Worm (Caenorhabditis elegans) whole organism, L1 larva: ENCODE results near the gene C16C8.10.

Source experiments
- C34B4.2 ChIP-seq: sonication (generic microtip); optimal IDR thresholded peaks from 2 replicates; lab custom pipeline; 2017; ENCODE audit warnings: mild to moderate bottlenecking, missing genetic modification characterization, missing compliant biosample characterization
- F16B12.6 ChIP-seq: fragments of 150-350 bp; optimal IDR thresholded peaks from 2 replicates; lab custom pipeline; 2014; ENCODE audit warnings: missing biosample characterization, missing genetic modification characterization
- Y116A8C.19 ChIP-seq: sonication (generic microtip); optimal IDR thresholded peaks from 2 replicates; lab custom pipeline; 2016; ENCODE audit warnings: missing compliant biosample characterization, missing genetic modification characterization, borderline replicate concordance
- aha-1 ChIP-seq: fragments of 150-350 bp; optimal IDR thresholded peaks from 2 replicates; lab custom pipeline; 2014; ENCODE audit warnings: missing biosample characterization, missing genetic modification characterization
- alr-1 ChIP-seq: fragments of 200-800 bp; sonication (Bioruptor generic); optimal IDR thresholded peaks from 2 replicates; lab custom pipeline; 2018; ENCODE audit warnings: borderline replicate concordance, mild to moderate bottlenecking, missing genetic modification characterization, missing compliant biosample characterization
- aly-2 ChIP-seq: fragments of 150-350 bp; optimal IDR thresholded peaks from 2 replicates; lab custom pipeline; 2014; ENCODE audit warnings: missing biosample characterization, missing genetic modification characterization
- ama-1 ChIP-seq: fragments of 150-350 bp; optimal IDR thresholded peaks from 2 replicates; lab custom pipeline; 2014
- blmp-1 ChIP-seq: fragments of 150-350 bp; optimal IDR thresholded peaks from 2 replicates; lab custom pipeline; 2014; ENCODE audit warnings: missing biosample characterization, missing genetic modification characterization
- ceh-8 ChIP-seq: fragments of 200-800 bp; sonication (Bioruptor generic); optimal IDR thresholded peaks from 2 replicates; lab custom pipeline; 2018; ENCODE audit warnings: mild to moderate bottlenecking, missing genetic modification characterization, moderate library complexity, missing compliant biosample characterization
- ceh-88 ChIP-seq: fragments of 200-800 bp; sonication (Bioruptor generic); IDR thresholded peaks from 2 replicates; pipeline ENCODE4 v1.3.6; 2022; ENCODE audit warnings: missing genetic modification characterization, missing compliant biosample characterization
- ces-1 ChIP-seq: fragments of 150-350 bp; optimal IDR thresholded peaks from 2 replicates; lab custom pipeline; 2014; ENCODE audit warnings: missing biosample characterization, missing genetic modification reagents, missing genetic modification characterization
- dpl-1 ChIP-seq, 3 experiments: fragments of 150-350 bp in 2 of 3; sonication (generic microtip) in 1 of 3; optimal IDR thresholded peaks; 2 replicates each; lab custom pipeline; 2014 to 2017; ENCODE audit warnings: missing biosample characterization in 3 of 3, missing genetic modification characterization in 3 of 3, missing genetic modification reagents in 3 of 3
- dsc-1 ChIP-seq: sonication (generic microtip); optimal IDR thresholded peaks from 2 replicates; lab custom pipeline; 2016; ENCODE audit warnings: mild to moderate bottlenecking, missing genetic modification characterization, missing compliant biosample characterization
- efl-1 ChIP-seq, 4 experiments: fragments of 150-350 bp; optimal IDR thresholded peaks in 3 of 4; peaks in 1 of 4; 1 replicate in 1 of 4; 2 replicates in 3 of 4; lab custom pipeline; 2014; ENCODE audit warnings: missing biosample characterization in 2 of 4, missing genetic modification characterization in 2 of 4, missing genetic modification reagents in 2 of 4
- efl-3 ChIP-seq: fragments of 200-800 bp; sonication (Bioruptor generic); optimal IDR thresholded peaks from 2 replicates; lab custom pipeline; 2018; ENCODE audit warnings: mild to moderate bottlenecking, missing genetic modification characterization, missing compliant biosample characterization
- elt-3 ChIP-seq, 6 experiments: fragments of 150-350 bp in 1 of 6; sonication (generic microtip); optimal IDR thresholded peaks; 2 replicates each; lab custom pipeline; 2017 to 2018; ENCODE audit warnings: missing biosample characterization in 6 of 6, missing genetic modification characterization in 6 of 6, inconsistent platforms in 1 of 6
- ets-5 ChIP-seq: fragments of 200-800 bp; sonication (Bioruptor generic); IDR thresholded peaks from 2 replicates; pipeline ENCODE4 v1.3.6; 2022; ENCODE audit warnings: missing genetic modification characterization, missing compliant biosample characterization
- fkh-10 ChIP-seq: sonication (generic microtip); optimal IDR thresholded peaks from 2 replicates; lab custom pipeline; 2017; ENCODE audit warnings: missing biosample characterization, missing genetic modification reagents, missing genetic modification characterization
- grh-1 ChIP-seq: fragments of 200-800 bp; sonication (Bioruptor generic); IDR thresholded peaks from 2 replicates; pipeline ENCODE4 v1.3.6; 2022; ENCODE audit warnings: missing genetic modification reagents, missing genetic modification characterization, missing compliant biosample characterization
- hlh-17 ChIP-seq: fragments of 200-800 bp; sonication (Bioruptor generic); optimal IDR thresholded peaks from 2 replicates; lab custom pipeline; 2018; ENCODE audit warnings: missing genetic modification characterization, mild to moderate bottlenecking, missing compliant biosample characterization, moderate library complexity, borderline replicate concordance
- hpl-2 ChIP-seq: fragments of 150-350 bp; optimal IDR thresholded peaks from 2 replicates; lab custom pipeline; 2014; ENCODE audit warnings: missing biosample characterization, missing genetic modification reagents, missing genetic modification characterization
- irx-1 ChIP-seq: sonication (generic microtip); optimal IDR thresholded peaks from 2 replicates; lab custom pipeline; 2016; ENCODE audit warnings: missing genetic modification characterization, missing compliant biosample characterization
- isw-1 ChIP-seq: fragments of 200-800 bp; sonication (Bioruptor generic); IDR thresholded peaks from 2 replicates; pipeline ENCODE4 v1.3.6; 2022; ENCODE audit warnings: missing genetic modification characterization, missing compliant biosample characterization
- lin-13 ChIP-seq: fragments of 150-350 bp; optimal IDR thresholded peaks from 2 replicates; lab custom pipeline; 2014; ENCODE audit warnings: missing biosample characterization, missing genetic modification reagents, missing genetic modification characterization
- lin-14 ChIP-seq: fragments of 200-800 bp; sonication (Bioruptor generic); optimal IDR thresholded peaks from 2 replicates; lab custom pipeline; 2018; ENCODE audit warnings: mild to moderate bottlenecking, missing genetic modification characterization, moderate library complexity, missing compliant biosample characterization
- lin-15B ChIP-seq: fragments of 150-350 bp; sonication (generic microtip); optimal IDR thresholded peaks from 3 replicates; lab custom pipeline; 2014; ENCODE audit warnings: missing biosample characterization, missing genetic modification characterization
- lin-35 ChIP-seq, 2 experiments: fragments of 150-350 bp; optimal IDR thresholded peaks; 2 replicates each; lab custom pipeline; 2014; ENCODE audit warnings: missing biosample characterization in 2 of 2, missing genetic modification characterization in 2 of 2, missing genetic modification reagents in 2 of 2
- lin-39 ChIP-seq: fragments of 150-350 bp; optimal IDR thresholded peaks from 2 replicates; lab custom pipeline; 2014; ENCODE audit warnings: missing biosample characterization, missing genetic modification reagents, missing genetic modification characterization
- lsy-2 ChIP-seq, 2 experiments: fragments of 150-350 bp; optimal IDR thresholded peaks; 2 replicates each; lab custom pipeline; 2014; ENCODE audit warnings: missing biosample characterization in 2 of 2, missing genetic modification characterization in 2 of 2
- mab-9 ChIP-seq: fragments of 200-800 bp; sonication (Bioruptor generic); IDR thresholded peaks from 2 replicates; pipeline ENCODE4 v1.3.6; 2022; ENCODE audit warnings: missing genetic modification reagents, missing genetic modification characterization, missing compliant biosample characterization
- mdl-1 ChIP-seq, 2 experiments: fragments of 150-350 bp; optimal IDR thresholded peaks; 2 replicates each; lab custom pipeline; 2014 to 2017; ENCODE audit warnings: missing biosample characterization in 2 of 2, missing genetic modification characterization in 2 of 2, inconsistent platforms in 1 of 2
- mef-2 ChIP-seq: fragments of 150-350 bp; optimal IDR thresholded peaks from 2 replicates; lab custom pipeline; 2014; ENCODE audit warnings: missing biosample characterization, missing genetic modification characterization
- nhr-20 ChIP-seq: sonication (generic microtip); optimal IDR thresholded peaks from 2 replicates; lab custom pipeline; 2016; ENCODE audit warnings: mild to moderate bottlenecking, missing genetic modification characterization, missing compliant biosample characterization
- nhr-47 ChIP-seq: sonication (generic microtip); optimal IDR thresholded peaks from 2 replicates; lab custom pipeline; 2016; ENCODE audit warnings: mild to moderate bottlenecking, missing genetic modification characterization, moderate library complexity, missing compliant biosample characterization
- nhr-71 ChIP-seq: sonication (generic microtip); optimal IDR thresholded peaks from 2 replicates; lab custom pipeline; 2016; ENCODE audit warnings: mild to moderate bottlenecking, missing genetic modification characterization, moderate library complexity, missing compliant biosample characterization
- nhr-76 ChIP-seq: sonication (generic microtip); optimal IDR thresholded peaks from 2 replicates; lab custom pipeline; 2017; ENCODE audit warnings: missing biosample characterization, missing genetic modification characterization
- nhr-77 ChIP-seq: fragments of 150-350 bp; optimal IDR thresholded peaks from 2 replicates; lab custom pipeline; 2014; ENCODE audit warnings: missing biosample characterization, missing genetic modification characterization
- nhr-85 ChIP-seq: sonication (generic microtip); peaks from one replicate; lab custom pipeline; 2016; ENCODE audit warnings: missing genetic modification characterization, inconsistent platforms, missing compliant biosample characterization
- pag-3 ChIP-seq: sonication (generic microtip); optimal IDR thresholded peaks from 2 replicates; lab custom pipeline; 2017; ENCODE audit warnings: missing genetic modification characterization, mild to moderate bottlenecking, missing compliant biosample characterization, antibody characterized with exemption, borderline replicate concordance; ENCODE audit not compliant: insufficient read depth
- pqm-1 ChIP-seq: sonication (generic microtip); optimal IDR thresholded peaks from 3 replicates; lab custom pipeline; 2017; ENCODE audit warnings: missing biosample characterization, missing genetic modification characterization
- rnt-1 ChIP-seq: sonication (generic microtip); optimal IDR thresholded peaks from 2 replicates; lab custom pipeline; 2016; ENCODE audit warnings: mild to moderate bottlenecking, missing genetic modification characterization, moderate library complexity, missing compliant biosample characterization
- skn-1 ChIP-seq: fragments of 150-350 bp; optimal IDR thresholded peaks from 2 replicates; lab custom pipeline; 2014; ENCODE audit warnings: missing biosample characterization, missing genetic modification characterization
- snu-23 ChIP-seq: sonication (generic microtip); optimal IDR thresholded peaks from 2 replicates; lab custom pipeline; 2016; ENCODE audit warnings: missing genetic modification characterization, missing compliant biosample characterization
- sox-4 ChIP-seq: sonication (generic microtip); optimal IDR thresholded peaks from 2 replicates; lab custom pipeline; 2016; ENCODE audit warnings: missing genetic modification characterization, missing compliant biosample characterization
- sptf-1 ChIP-seq: fragments of 150-350 bp; optimal IDR thresholded peaks from 2 replicates; lab custom pipeline; 2014; ENCODE audit warnings: missing biosample characterization, missing genetic modification characterization
- sup-37 ChIP-seq: fragments of 200-800 bp; sonication (Bioruptor generic); optimal IDR thresholded peaks from 2 replicates; lab custom pipeline; 2018; ENCODE audit warnings: mild to moderate bottlenecking, missing genetic modification characterization, missing compliant biosample characterization
- tbx-2 ChIP-seq: sonication (generic microtip); optimal IDR thresholded peaks from 2 replicates; lab custom pipeline; 2016; ENCODE audit warnings: missing genetic modification characterization, missing compliant biosample characterization
- unc-130 ChIP-seq: fragments of 150-350 bp; optimal IDR thresholded peaks from 2 replicates; lab custom pipeline; 2017; ENCODE audit warnings: missing biosample characterization, missing genetic modification characterization, inconsistent platforms
- unc-30 ChIP-seq: sonication (generic microtip); optimal IDR thresholded peaks from 2 replicates; lab custom pipeline; 2017; ENCODE audit warnings: missing biosample characterization, missing genetic modification characterization
- unc-62 ChIP-seq: fragments of 150-350 bp; optimal IDR thresholded peaks from 2 replicates; lab custom pipeline; 2014; ENCODE audit warnings: missing biosample characterization, missing genetic modification reagents, missing genetic modification characterization
- unc-98 ChIP-seq: fragments of 200-800 bp; sonication (Bioruptor generic); IDR thresholded peaks from 2 replicates; pipeline ENCODE4 v1.3.6; 2022; ENCODE audit warnings: missing genetic modification characterization, missing compliant biosample characterization
- xbp-1 ChIP-seq: sonication (generic microtip); optimal IDR thresholded peaks from 2 replicates; lab custom pipeline; 2016; ENCODE audit warnings: missing genetic modification characterization, missing compliant biosample characterization
- zag-1 ChIP-seq: fragments of 150-350 bp; optimal IDR thresholded peaks from 2 replicates; lab custom pipeline; 2014; ENCODE audit warnings: missing biosample characterization, missing genetic modification characterization

The C16C8.10 gene

DNA sequence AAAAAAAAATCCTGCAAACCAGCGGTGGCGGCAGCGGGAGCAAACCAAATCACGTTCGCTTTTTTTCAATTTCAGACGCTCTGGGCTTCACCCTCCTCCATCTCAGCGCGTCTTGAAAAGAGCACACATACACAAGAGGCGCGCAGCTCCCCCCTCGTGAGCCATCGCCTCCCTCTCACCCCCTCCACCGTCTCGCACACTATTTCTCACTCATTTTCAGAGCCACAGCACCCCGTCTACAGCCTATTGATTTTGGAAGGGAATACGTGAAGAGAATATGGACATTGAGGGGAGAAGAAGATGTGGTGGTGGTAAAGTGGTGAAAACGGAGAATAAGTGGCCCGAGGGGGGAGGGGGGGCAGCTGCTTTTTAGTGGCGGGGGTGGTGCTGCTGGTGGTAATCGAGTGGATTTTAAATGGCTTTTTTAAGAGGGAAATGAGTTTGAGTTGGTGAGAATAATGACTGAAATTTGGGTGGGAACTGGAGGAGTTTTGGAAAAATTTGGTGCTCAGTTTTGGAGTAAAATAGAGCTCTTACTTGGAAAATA, 36.2 kb downstream of the C16C8.10 start (continued):
- TF ChIP-seq skn-1 (tag; lab: Kevin White, UChicago) (no peak), aly-2 (tag; lab: Kevin White, UChicago) (no peak), lin-14 (GFP tag; lab: Kevin White, UChicago) (peak; percentile 88), efl-3 (GFP tag; lab: Kevin White, UChicago) (no peak), rnt-1 (no peak), lsy-2 (tag; optimal IDR thresholded peaks at IDR 0.05; lab: Kevin White, UChicago) (peak in 1 of 2 experiments; percentile 39), snu-23 (GFP tag; lab: Kevin White, UChicago) (no peak), pag-3 (no peak), grh-1 (GFP tag; lab: Robert Waterston, UW) (no peak), F16B12.6 (tag; lab: Kevin White, UChicago) (no peak), lin-15B (tag; lab: Kevin White, UChicago) (no peak), isw-1 (GFP tag; lab: Robert Waterston, UW) (peak; percentile 47), Y116A8C.19 (no peak), nhr-77 (tag; lab: Kevin White, UChicago) (no peak), lin-39 (no peak), ces-1 (GFP tag; lab: Kevin White, UChicago) (peak; percentile 49), ama-1 (no peak), unc-98 (GFP tag; lab: Robert Waterston, UW) (no peak), pqm-1 (tag; lab: Kevin White, UChicago) (no peak), mdl-1 (tag; optimal IDR thresholded peaks at IDR 0.05; lab: Kevin White, UChicago) (no peak), mab-9 (no peak), aha-1 (tag; lab: Kevin White, UChicago) (no peak), C34B4.2 (tag; lab: Kevin White, UChicago) (no peak), zag-1 (no peak), ceh-8 (no peak), mef-2 (tag; lab: Kevin White, UChicago) (no peak), nhr-71 (peak; percentile 16), unc-130 (tag; lab: Kevin White, UChicago) (no peak), nhr-20 (no peak), alr-1 (no peak), xbp-1 (no peak), tbx-2 (tag; lab: Kevin White, UChicago) (no peak), nhr-76 (tag; lab: Kevin White, UChicago) (no peak), sptf-1 (tag; lab: Kevin White, UChicago) (no peak), ceh-88 (no peak), elt-3 (tag; optimal IDR thresholded peaks at IDR 0.05; lab: Kevin White, UChicago) (no peak), lin-13 (GFP tag; lab: Kevin White, UChicago) (no peak), sox-4 (tag; lab: Kevin White, UChicago) (no peak), blmp-1 (tag; lab: Kevin White, UChicago) (no peak), unc-30 (tag; lab: Kevin White, UChicago) (no peak), lin-35 (GFP tag; optimal IDR thresholded peaks at IDR 0.05; lab: Kevin White, UChicago) (peak in 1 of 2 experiments; percentile 9), hlh-17 (no peak), nhr-85 (tag; lab: Kevin White, UChicago) (no peak), irx-1 (tag; lab: Kevin White, UChicago) (no peak), efl-1 (optimal IDR thresholded peaks at IDR 0.05; lab: Kevin White, UChicago) (peak; percentile 17 to 38), efl-1 (GFP tag; optimal IDR thresholded peaks at IDR 0.05 in 1 of 2; lab: Kevin White, UChicago) (no peak), nhr-47 (tag; lab: Kevin White, UChicago) (peak; percentile 48), ets-5 (GFP tag; lab: Robert Waterston, UW) (no peak), hpl-2 (GFP tag; lab: Kevin White, UChicago) (no peak), dpl-1 (GFP tag; optimal IDR thresholded peaks at IDR 0.05; lab: Kevin White, UChicago) (peak in 1 of 3 experiments; percentile 26), sup-37 (GFP tag; lab: Kevin White, UChicago) (no peak), fkh-10 (GFP tag; lab: Kevin White, UChicago) (peak; percentile 48), dsc-1 (tag; lab: Kevin White, UChicago) (no peak), unc-62 (GFP tag; lab: Kevin White, UChicago) (no peak)
